Fruit fly (Drosophila melanogaster): ENCODE measurements around the gene CG3306.

CG3306 gene

dm6 chr3L:9624014-9624413 lies 22.7 kb downstream of the CG3306 start, which contains the start of gene CG3335:
Gene CG3335, plus strand, starts transcription at chr3L:9624237.
- TF ChIP-seq noc (tag; optimal IDR thresholded peaks at IDR 0.05): no peak

DNA sequence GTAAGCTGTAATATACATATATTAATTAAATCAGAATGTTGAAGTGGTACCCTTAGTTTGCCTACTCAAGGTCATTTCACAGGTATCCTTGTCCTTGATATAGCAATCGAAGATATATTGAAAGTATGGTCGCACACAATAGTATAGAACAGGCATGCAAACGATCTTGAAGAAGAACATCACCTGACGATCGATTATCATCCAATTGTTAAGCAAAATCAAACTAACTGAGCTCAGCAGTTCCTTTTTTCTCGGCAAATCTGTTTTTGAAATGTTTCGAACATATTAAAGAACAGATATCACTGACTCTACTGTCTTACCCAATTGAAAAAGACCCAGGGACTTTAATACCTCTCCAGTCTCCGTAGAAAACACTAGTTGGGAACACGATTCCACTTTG lies 27.1 kb downstream of the CG3306 start, which contains the start of gene Cyp40:
Gene Cyp40 (plus strand): TSS at position 301 of the 400 bp plus-strand sequence.
- TF ChIP-seq noc (tag; optimal IDR thresholded peaks at IDR 0.05): no peak

dm6 chr3L:9629093-9629492 lies 27.8 kb downstream of the CG3306 start, which contains the start of gene Or67b:
Gene Or67b, minus strand, starts transcription at chr3L:9629193.
- TF ChIP-seq noc (tag; optimal IDR thresholded peaks at IDR 0.05): no peak

dm6 chr3L:9629910-9630309 lies 28.6 kb downstream of the CG3306 start:
- no peak for TF ChIP-seq noc (tag; optimal IDR thresholded peaks at IDR 0.05)

- no peak for TF ChIP-seq noc (tag; optimal IDR thresholded peaks at IDR 0.05)
These were observed 36.5 kb downstream of the CG3306 start, which contains the start of gene CG8329 for dm6 chr3L:9637812-9638211. Gene CG8329, plus strand, starts transcription at chr3L:9638112.

DNA sequence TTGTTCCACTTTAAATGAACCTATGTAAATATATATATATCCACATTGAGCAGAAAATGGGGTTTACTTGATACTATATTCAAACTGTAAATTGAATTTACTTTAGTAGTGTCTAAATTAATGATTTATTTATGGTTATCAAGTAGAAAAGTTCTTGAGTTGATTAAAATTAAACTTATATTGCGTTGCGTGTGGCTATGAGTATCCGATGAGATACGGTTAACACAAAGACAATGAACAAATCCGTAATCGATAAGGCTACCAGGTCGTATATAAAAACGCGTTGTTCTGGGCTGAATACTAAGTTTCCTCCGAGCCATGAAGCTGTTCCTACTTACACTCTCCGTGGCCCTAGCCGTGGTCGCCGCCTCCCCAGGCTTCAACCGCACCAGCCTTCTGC lies 37.6 kb downstream of the CG3306 start, which contains the start of gene CG18179:
Gene CG18179 (plus strand): TSS at position 301 of the 400 bp plus-strand sequence.
- no peak for TF ChIP-seq noc (tag; optimal IDR thresholded peaks at IDR 0.05)

- no peak for TF ChIP-seq noc (tag; optimal IDR thresholded peaks at IDR 0.05)
These were observed 39.4 kb downstream of the CG3306 start, which contains the start of gene CG18180 for dm6 chr3L:9640713-9641112. Gene CG18180, plus strand, starts transcription at chr3L:9641013.

DNA sequence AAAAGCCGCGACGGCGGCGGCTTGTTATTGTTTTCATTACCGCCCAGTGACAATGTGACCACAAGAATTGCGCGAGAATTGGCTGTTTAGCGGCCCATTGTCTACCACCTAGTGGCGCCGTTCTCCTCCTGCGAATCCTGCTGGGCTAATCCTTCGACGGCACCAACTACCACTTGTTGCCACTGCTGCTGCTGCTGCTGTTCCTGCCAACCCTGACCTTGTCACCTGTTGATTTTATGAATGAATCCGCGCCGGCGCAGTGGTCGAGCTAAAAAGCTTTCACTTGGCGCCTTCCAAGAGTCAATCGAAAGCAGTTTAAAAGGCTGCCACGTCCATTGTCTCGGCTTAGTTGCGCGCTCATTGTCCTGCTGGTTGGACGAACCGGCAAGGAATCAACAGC lies 42.4 kb downstream of the CG3306 start, which contains the start of gene CNMaR:
Gene CNMaR (plus strand): TSS at position 348 of the 400 bp plus-strand sequence.
- no peak for TF ChIP-seq noc (tag; optimal IDR thresholded peaks at IDR 0.05)

All from whole organism, larva.